Fruit fly (Drosophila melanogaster) whole organism, wandering third instar larva: ENCODE data around the gene Atg13.

Experiments
- CG32264 ChIP-seq: fragments of 200-800 bp; sonication (Bioruptor generic); optimal IDR thresholded peaks from 2 replicates; lab custom pipeline; 2016; ENCODE audit warnings: missing biosample characterization, missing genetic modification characterization
- CG9705 ChIP-seq: fragments of 200-800 bp; sonication (Bioruptor generic); optimal IDR thresholded peaks from 2 replicates; lab custom pipeline; 2018; ENCODE audit warnings: missing biosample characterization, mild to moderate bottlenecking, missing genetic modification characterization
- CrebA ChIP-seq: fragments of 200-800 bp; sonication (Bioruptor generic); optimal IDR thresholded peaks from 2 replicates; lab custom pipeline; 2016; ENCODE audit warnings: missing biosample characterization, mild to moderate bottlenecking, missing genetic modification characterization, borderline replicate concordance
- Dfd ChIP-seq: fragments of >200 bp; optimal IDR thresholded peaks from 2 replicates; lab custom pipeline; 2017; ENCODE audit warnings: missing biosample characterization, missing genetic modification characterization
- Dif ChIP-seq: fragments of 200-275, 200-300 bp; sonication (Bioruptor generic); optimal IDR thresholded peaks from 2 replicates; lab custom pipeline; 2018; ENCODE audit warnings: missing biosample characterization, missing genetic modification characterization; ENCODE audit not compliant: partially characterized antibody
- HLH106 ChIP-seq: fragments of 200-800 bp; optimal IDR thresholded peaks from 3 replicates; lab custom pipeline; 2019; ENCODE audit warnings: missing biosample characterization, mild to moderate bottlenecking, missing genetic modification characterization, moderate library complexity
- Hnf4 ChIP-seq: fragments of 200-800 bp; sonication (Bioruptor generic); optimal IDR thresholded peaks from 2 replicates; lab custom pipeline; 2016; ENCODE audit warnings: missing biosample characterization, mild to moderate bottlenecking, missing genetic modification characterization
- Hr78 ChIP-seq: fragments of >200 bp; optimal IDR thresholded peaks from 2 replicates; lab custom pipeline; 2017; ENCODE audit warnings: missing biosample characterization, missing genetic modification characterization
- Hr83 ChIP-seq: fragments of 200-300 bp; sonication (Bioruptor generic); optimal IDR thresholded peaks from 2 replicates; lab custom pipeline; 2016; ENCODE audit warnings: missing biosample characterization, mild to moderate bottlenecking, missing genetic modification characterization, moderate library complexity; ENCODE audit not compliant: poor library complexity, severe bottlenecking
- Jra ChIP-seq: sonication (Bioruptor generic); optimal IDR thresholded peaks from 2 replicates; lab custom pipeline; 2016; ENCODE audit warnings: missing biosample characterization, missing genetic modification characterization
- Mio ChIP-seq: sonication (Bioruptor generic); optimal IDR thresholded peaks from 2 replicates; lab custom pipeline; 2016; ENCODE audit warnings: missing biosample characterization, missing genetic modification characterization
- N ChIP-seq: fragments of >200 bp; optimal IDR thresholded peaks from 2 replicates; lab custom pipeline; 2018; ENCODE audit warnings: missing biosample characterization, missing external identifiers, missing genetic modification characterization
- OdsH ChIP-seq: fragments of 200-800 bp; sonication (Bioruptor generic); optimal IDR thresholded peaks from 2 replicates; lab custom pipeline; 2016; ENCODE audit warnings: missing biosample characterization, mild to moderate bottlenecking, missing genetic modification characterization
- Rel ChIP-seq, 2 experiments: fragments of 200-800 bp; sonication (Bioruptor generic) in 1 of 2; optimal IDR thresholded peaks; 2 replicates in 1 of 2; 3 replicates in 1 of 2; lab custom pipeline; 2016 to 2019; ENCODE audit warnings: mild to moderate bottlenecking in 2 of 2, missing biosample characterization in 2 of 2, missing genetic modification characterization in 2 of 2, moderate library complexity in 1 of 2
- brk ChIP-seq: fragments of 200-800 bp; sonication (Bioruptor generic); optimal IDR thresholded peaks from 2 replicates; lab custom pipeline; 2016; ENCODE audit warnings: missing biosample characterization, mild to moderate bottlenecking, missing genetic modification characterization
- dl ChIP-seq, 2 experiments: fragments of 175-275, 200-275 bp in 1 of 2; fragments of 200-275 bp in 1 of 2; sonication (Bioruptor generic); optimal IDR thresholded peaks; lab custom pipeline; 2018; ENCODE audit warnings: mild to moderate bottlenecking in 2 of 2, missing biosample characterization in 2 of 2, missing genetic modification characterization in 2 of 2, moderate library complexity in 2 of 2; ENCODE audit not compliant: partially characterized antibody in 2 of 2, insufficient read depth in 1 of 2
- dsf ChIP-seq: sonication (Bioruptor generic); optimal IDR thresholded peaks from 2 replicates; lab custom pipeline; 2016; ENCODE audit warnings: missing biosample characterization, missing genetic modification characterization, borderline replicate concordance
- jim ChIP-seq: fragments of 175-275, 200-325 bp; sonication (Bioruptor generic); optimal IDR thresholded peaks from 2 replicates; lab custom pipeline; 2016; ENCODE audit warnings: missing biosample characterization, mild to moderate bottlenecking, missing genetic modification characterization
- pan ChIP-seq: fragments of >200 bp; optimal IDR thresholded peaks from 2 replicates; lab custom pipeline; 2017
- psq ChIP-seq: fragments of 200-800 bp; sonication (Bioruptor generic); optimal IDR thresholded peaks from 3 replicates; lab custom pipeline; 2017; ENCODE audit warnings: missing biosample characterization, mild to moderate bottlenecking, missing genetic modification characterization, moderate library complexity
- rgr ChIP-seq: fragments of 200-800 bp; sonication (Bioruptor generic); optimal IDR thresholded peaks from 3 replicates; lab custom pipeline; 2016; ENCODE audit warnings: missing biosample characterization, mild to moderate bottlenecking, missing genetic modification characterization
- sv ChIP-seq: fragments of 200-800 bp; sonication (Bioruptor generic); optimal IDR thresholded peaks from 3 replicates; lab custom pipeline; 2016; ENCODE audit warnings: missing biosample characterization, missing genetic modification characterization
- tai ChIP-seq: sonication (Bioruptor generic); optimal IDR thresholded peaks from 2 replicates; lab custom pipeline; 2016; ENCODE audit warnings: missing biosample characterization, missing genetic modification characterization
- woc ChIP-seq: sonication (Bioruptor generic); optimal IDR thresholded peaks from 2 replicates; lab custom pipeline; 2016; ENCODE audit warnings: missing biosample characterization, mild to moderate bottlenecking, missing genetic modification characterization

The Atg13 gene

DNA sequence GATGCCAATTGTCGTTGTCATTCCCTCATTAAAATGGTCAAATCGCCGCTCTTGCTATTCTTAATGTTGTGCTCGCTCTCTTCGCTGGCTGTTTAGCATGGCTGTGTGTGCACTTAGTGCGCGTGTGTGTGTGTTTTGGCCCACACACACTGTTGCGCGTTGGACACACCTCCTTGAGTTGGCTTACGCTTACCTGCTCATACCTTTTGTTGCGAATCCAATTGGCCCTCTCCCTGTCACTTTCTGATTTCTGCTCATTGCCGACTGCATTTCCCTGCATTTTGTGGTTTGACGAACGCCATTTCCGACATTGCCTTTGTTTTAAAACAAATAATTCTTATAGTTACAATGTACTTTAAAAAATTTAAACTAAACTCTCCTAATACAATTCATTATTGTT, 14.6 kb upstream of the Atg13 start:
- TF ChIP-seq rgr (GFP tag; lab: Kevin White, UChicago) (no peak), Dif (GFP tag; lab: Kevin White, UChicago) (no peak), N (GFP tag; lab: Kevin White, UChicago) (no peak), Rel (GFP tag; optimal IDR thresholded peaks at IDR 0.05; lab: Kevin White, UChicago) (no peak), Rel (tag; optimal IDR thresholded peaks at IDR 0.05; lab: Kevin White, UChicago) (no peak), sv (no peak), OdsH (GFP tag; lab: Kevin White, UChicago) (no peak), CrebA (GFP tag; lab: Kevin White, UChicago) (no peak), CG32264 (no peak), dsf (GFP tag; lab: Kevin White, UChicago) (no peak)

- TF ChIP-seq sv (no peak), Dif (GFP tag; lab: Kevin White, UChicago) (no peak), Jra (GFP tag; lab: Kevin White, UChicago) (no peak), Hnf4 (GFP tag; lab: Kevin White, UChicago) (no peak)
These were observed 13.5 kb upstream of the Atg13 start for dm6 chr3R:8336012-8336567.

dm6 chr3R:8340675-8341275, 8.8 kb upstream of the Atg13 start, which contains the start of the genes COX7A and Arl2:
TSS of gene COX7A (minus strand) at chr3R:8341043.
TSS of gene Arl2 (plus strand) at chr3R:8341100.
- TF ChIP-seq jim (GFP tag; lab: Kevin White, UChicago): no peak
- TF ChIP-seq Hr83: peak; percentile 29
- no peak for TF ChIP-seq psq (GFP tag; lab: Kevin White, UChicago)
- no peak for TF ChIP-seq Rel (GFP tag; optimal IDR thresholded peaks at IDR 0.05; lab: Kevin White, UChicago)
- TF ChIP-seq Rel (tag; optimal IDR thresholded peaks at IDR 0.05; lab: Kevin White, UChicago): peak; percentile 7
- TF ChIP-seq woc: no peak
- peak; percentile 26 for TF ChIP-seq rgr (GFP tag; lab: Kevin White, UChicago)
- TF ChIP-seq CG9705 (GFP tag; lab: Kevin White, UChicago): peak; percentile 26
- TF ChIP-seq OdsH (GFP tag; lab: Kevin White, UChicago): no peak
- TF ChIP-seq pan (lab: Kevin White, UChicago): no peak

DNA sequence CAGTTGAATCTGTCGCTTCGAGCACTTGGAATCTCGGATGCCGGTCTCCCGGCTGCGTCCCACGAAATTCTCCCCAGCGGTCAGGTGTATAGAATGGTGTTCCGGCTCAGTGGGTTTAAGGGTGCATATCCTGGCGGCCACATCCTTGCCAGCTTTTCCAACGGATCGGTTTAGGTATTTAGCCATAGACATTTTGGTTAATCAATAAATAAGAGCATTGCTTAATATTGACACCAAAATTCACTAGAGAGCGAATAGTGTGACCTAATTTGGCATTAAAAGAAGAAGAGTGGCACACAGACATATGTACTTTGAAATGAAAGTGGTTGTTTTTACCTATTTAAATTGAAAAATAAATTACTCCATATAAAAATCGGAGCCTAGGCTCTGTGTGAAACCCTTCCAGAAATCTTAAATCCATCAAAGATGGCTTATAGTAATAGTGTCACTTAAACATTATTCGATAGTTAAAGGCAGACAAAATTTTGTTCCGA, 6.3 kb upstream of the Atg13 start, which contains the start of the genes PNKP and COX7AL:
Gene PNKP (minus strand): TSS at position 266 of the 494 bp plus-strand sequence.
Gene COX7AL (plus strand): TSS at position 419 of the 494 bp plus-strand sequence.
- no peak for TF ChIP-seq brk (GFP tag; lab: Kevin White, UChicago)
- no peak for TF ChIP-seq pan (lab: Kevin White, UChicago)
- no peak for TF ChIP-seq tai (GFP tag; lab: Kevin White, UChicago)
- peak; percentile 59 for TF ChIP-seq rgr (GFP tag; lab: Kevin White, UChicago)
- no peak for TF ChIP-seq HLH106 (tag; lab: Kevin White, UChicago)

DNA sequence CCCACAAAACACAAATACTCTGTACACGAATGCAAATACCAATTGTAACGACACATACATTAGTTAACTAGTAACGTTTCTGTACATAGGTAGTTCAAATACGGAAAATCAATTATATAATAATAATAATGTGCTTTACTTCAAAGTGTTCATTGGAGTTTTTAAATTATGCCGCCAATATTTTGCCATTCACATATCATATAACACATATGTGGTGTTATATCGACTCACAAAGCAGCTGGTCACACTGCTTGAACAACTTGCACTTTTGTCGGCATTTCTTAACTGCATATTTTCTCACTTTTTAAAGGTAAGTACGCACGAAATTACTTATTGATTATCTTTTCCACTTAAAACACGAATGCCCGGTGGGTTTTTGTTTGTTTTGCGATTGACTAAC, 5.4 kb upstream of the Atg13 start, which contains the start of gene DppIII:
Gene DppIII (plus strand): TSS at position 227 of the 400 bp plus-strand sequence.
- TF ChIP-seq Hnf4 (GFP tag; lab: Kevin White, UChicago): no peak
- no peak for TF ChIP-seq Hr78 (GFP tag; lab: Kevin White, UChicago)
- no peak for TF ChIP-seq Jra (GFP tag; lab: Kevin White, UChicago)
- no peak for TF ChIP-seq dl (GFP tag; optimal IDR thresholded peaks at IDR 0.05; lab: Kevin White, UChicago; ENCODE audit: insufficient read depth in 1 of 2, partially characterized antibody in 2 of 2)
- TF ChIP-seq CrebA (GFP tag; lab: Kevin White, UChicago): no peak
- no peak for TF ChIP-seq tai (GFP tag; lab: Kevin White, UChicago)

- TF ChIP-seq tai (GFP tag; lab: Kevin White, UChicago): no peak
- TF ChIP-seq CrebA (GFP tag; lab: Kevin White, UChicago): no peak
- TF ChIP-seq Mio (GFP tag; lab: Kevin White, UChicago): no peak
- no peak for TF ChIP-seq pan (lab: Kevin White, UChicago)
- TF ChIP-seq brk (GFP tag; lab: Kevin White, UChicago): no peak
- TF ChIP-seq Hnf4 (GFP tag; lab: Kevin White, UChicago): no peak
- TF ChIP-seq woc: no peak
- no peak for TF ChIP-seq Dfd (GFP tag; lab: Kevin White, UChicago)
- no peak for TF ChIP-seq CG32264
These were observed 2.3 kb upstream of the Atg13 start, which contains the start of gene CG7352 for dm6 chr3R:8347279-8347678. TSS of gene CG7352 (plus strand) at chr3R:8347579.
